Worm (Caenorhabditis elegans) whole organism, L4 larva: ENCODE results near the gene R09H10.7.
A peak's percentile ranks its signal among the peaks of the same experiment; 100 is the strongest.
"Not testable (repeated sequence)": the region's sequence is repeated elsewhere in the genome, so short reads cannot be mapped to it uniquely, and the experiment has no call there.

Experiments
- D1046.2 ChIP-seq: fragments of 200-800 bp; sonication (Bioruptor generic); IDR thresholded peaks from 2 replicates; pipeline ENCODE4 v1.3.6; 2022; ENCODE audit warnings: missing genetic modification characterization, missing compliant biosample characterization
- F10B5.3 ChIP-seq: sonication (generic microtip); optimal IDR thresholded peaks from 2 replicates; lab custom pipeline; 2016; ENCODE audit warnings: mild to moderate bottlenecking, missing genetic modification characterization, missing compliant biosample characterization
- F26F4.8 ChIP-seq: fragments of 200-800 bp; sonication (Bioruptor generic); conservative IDR thresholded peaks from 2 replicates; pipeline ENCODE4 v1.3.6; 2022; ENCODE audit warnings: missing genetic modification characterization, missing compliant biosample characterization
- F44E2.7 ChIP-seq: fragments of 200-800 bp; sonication (Bioruptor generic); IDR thresholded peaks from 2 replicates; pipeline ENCODE4 v2.1.2; 2022; ENCODE audit warnings: missing genetic modification characterization, missing compliant biosample characterization
- T26A8.4 ChIP-seq: fragments of 200-800 bp; sonication (Bioruptor generic); IDR thresholded peaks from 2 replicates; pipeline ENCODE4 v1.3.6; 2022; ENCODE audit warnings: missing genetic modification characterization, missing compliant biosample characterization
- Y105C5A.15 ChIP-seq: fragments of 200-800 bp; sonication (Bioruptor generic); IDR thresholded peaks from 2 replicates; pipeline ENCODE4 v1.3.6; 2022; ENCODE audit warnings: missing genetic modification characterization, missing compliant biosample characterization
- Y48G9A.11 ChIP-seq: fragments of 200-800 bp; sonication (Bioruptor generic); IDR thresholded peaks from 2 replicates; pipeline ENCODE4 v1.3.6; 2022; ENCODE audit warnings: missing genetic modification reagents, missing genetic modification characterization, missing compliant biosample characterization
- ZK337.2 ChIP-seq: fragments of 200-800 bp; sonication (Bioruptor generic); IDR thresholded peaks from 2 replicates; pipeline ENCODE4 v1.3.6; 2022; ENCODE audit warnings: missing genetic modification reagents, missing genetic modification characterization, missing compliant biosample characterization
- aha-1 ChIP-seq: fragments of 150-350 bp; peaks from one replicate; lab custom pipeline; 2014; ENCODE audit warnings: missing biosample characterization, missing genetic modification characterization
- arid-1 ChIP-seq: fragments of 200-800 bp; sonication (Bioruptor generic); conservative IDR thresholded peaks from 2 replicates; pipeline ENCODE4 v1.3.6; 2022; ENCODE audit warnings: missing genetic modification reagents, missing genetic modification characterization, missing compliant biosample characterization
- ceh-44 ChIP-seq: fragments of 200-800 bp; sonication (Bioruptor generic); IDR thresholded peaks from 2 replicates; pipeline ENCODE4 v1.3.6; 2022; ENCODE audit warnings: missing genetic modification reagents, missing genetic modification characterization, missing compliant biosample characterization
- ctbp-1 ChIP-seq: fragments of 200-800 bp; sonication (Bioruptor generic); IDR thresholded peaks from 2 replicates; pipeline ENCODE4 v1.3.6; 2022; ENCODE audit warnings: missing genetic modification reagents, missing genetic modification characterization, missing compliant biosample characterization
- daf-16 ChIP-seq, 3 experiments: sonication (generic microtip); optimal IDR thresholded peaks; 2 replicates each; lab custom pipeline; 2016 to 2017; ENCODE audit warnings: missing genetic modification characterization in 3 of 3, missing genetic modification reagents in 3 of 3, mild to moderate bottlenecking in 2 of 3, missing compliant biosample characterization in 2 of 3, missing biosample characterization in 1 of 3, moderate library complexity in 1 of 3
- dmd-6 ChIP-seq: fragments of 200-800 bp; sonication (Bioruptor generic); IDR thresholded peaks from 2 replicates; pipeline ENCODE4 v1.3.6; 2022; ENCODE audit warnings: missing genetic modification reagents, missing genetic modification characterization, missing compliant biosample characterization
- dmd-8 ChIP-seq: fragments of 200-800 bp; sonication (Bioruptor generic); IDR thresholded peaks from 2 replicates; pipeline ENCODE4 v1.3.6; 2022; ENCODE audit warnings: missing genetic modification characterization, missing compliant biosample characterization
- dve-1 ChIP-seq: sonication (generic microtip); optimal IDR thresholded peaks from 2 replicates; lab custom pipeline; 2017; ENCODE audit warnings: antibody characterized with exemption, mild to moderate bottlenecking, missing genetic modification characterization, missing compliant biosample characterization; ENCODE audit not compliant: insufficient read depth
- fos-1 ChIP-seq: fragments of 150-350 bp; optimal IDR thresholded peaks from 2 replicates; lab custom pipeline; 2014; ENCODE audit warnings: missing biosample characterization, missing genetic modification characterization
- hlh-11 ChIP-seq: fragments of 200-800 bp; sonication (Bioruptor generic); optimal IDR thresholded peaks from 2 replicates; lab custom pipeline; 2018; ENCODE audit warnings: mild to moderate bottlenecking, missing genetic modification characterization, missing compliant biosample characterization
- lim-7 ChIP-seq: fragments of 200-800 bp; sonication (Bioruptor generic); IDR thresholded peaks from 2 replicates; pipeline ENCODE4 v1.3.6; 2022; ENCODE audit warnings: missing genetic modification characterization, missing compliant biosample characterization
- lin-1 ChIP-seq: fragments of 200-800 bp; sonication (Bioruptor generic); IDR thresholded peaks from 2 replicates; pipeline ENCODE4 v1.3.6; 2022; ENCODE audit warnings: missing genetic modification reagents, missing genetic modification characterization, missing compliant biosample characterization
- lin-29 ChIP-seq: fragments of 200-800 bp; sonication (Bioruptor generic); IDR thresholded peaks from 2 replicates; pipeline ENCODE4 v1.3.6; 2022; ENCODE audit warnings: missing genetic modification reagents, missing genetic modification characterization, missing compliant biosample characterization
- madf-5 ChIP-seq, 2 experiments: fragments of 200-800 bp; sonication (Bioruptor generic); IDR thresholded peaks; 2 replicates each; pipeline ENCODE4 v1.3.6; 2022; ENCODE audit warnings: missing compliant biosample characterization in 2 of 2, missing genetic modification characterization in 2 of 2
- madf-9 ChIP-seq: fragments of 200-800 bp; sonication (Bioruptor generic); conservative IDR thresholded peaks from 2 replicates; pipeline ENCODE4 v1.3.6; 2022; ENCODE audit warnings: missing genetic modification reagents, missing genetic modification characterization, missing compliant biosample characterization
- mdt-29 ChIP-seq: fragments of 200-800 bp; sonication (Bioruptor generic); IDR thresholded peaks from 2 replicates; pipeline ENCODE4 v1.3.6; 2022; ENCODE audit warnings: missing genetic modification reagents, missing genetic modification characterization, missing compliant biosample characterization
- mxl-2 ChIP-seq: fragments of 200-800 bp; sonication (Bioruptor generic); conservative IDR thresholded peaks from 2 replicates; pipeline ENCODE4 v1.3.6; 2022; ENCODE audit warnings: missing genetic modification reagents, missing genetic modification characterization, missing compliant biosample characterization
- nhr-10 ChIP-seq: fragments of 150-350 bp; optimal IDR thresholded peaks from 2 replicates; lab custom pipeline; 2014; ENCODE audit warnings: missing biosample characterization, missing genetic modification characterization
- nhr-28 ChIP-seq: fragments of 150-350 bp; optimal IDR thresholded peaks from 2 replicates; lab custom pipeline; 2014; ENCODE audit warnings: missing biosample characterization, missing genetic modification characterization
- nhr-41 ChIP-seq: fragments of 200-800 bp; sonication (Bioruptor generic); IDR thresholded peaks from 2 replicates; pipeline ENCODE4 v1.3.6; 2022; ENCODE audit warnings: missing genetic modification reagents, missing genetic modification characterization, missing compliant biosample characterization
- nhr-77 ChIP-seq: fragments of 150-350 bp; optimal IDR thresholded peaks from 2 replicates; lab custom pipeline; 2014; ENCODE audit warnings: missing biosample characterization, missing genetic modification characterization
- pha-4 ChIP-seq, 2 experiments: fragments of 150-350 bp in 1 of 2; fragments of 200-800 bp in 1 of 2; sonication (Bioruptor generic) in 1 of 2; IDR thresholded peaks in 1 of 2; optimal IDR thresholded peaks in 1 of 2; 2 replicates each; pipeline versions ENCODE4 v1.3.6 to Lab custom; 2014 to 2022; ENCODE audit warnings: missing genetic modification characterization in 2 of 2, missing genetic modification reagents in 2 of 2, missing biosample characterization in 1 of 2, missing compliant biosample characterization in 1 of 2
- php-3 ChIP-seq: fragments of 200-800 bp; sonication (Bioruptor generic); IDR thresholded peaks from 2 replicates; pipeline ENCODE4 v1.3.6; 2022; ENCODE audit warnings: missing genetic modification reagents, missing genetic modification characterization, missing compliant biosample characterization
- pqm-1 ChIP-seq: sonication (generic microtip); optimal IDR thresholded peaks from 2 replicates; lab custom pipeline; 2017; ENCODE audit warnings: missing biosample characterization, missing genetic modification characterization
- saeg-2 ChIP-seq: fragments of 200-800 bp; sonication (Bioruptor generic); IDR thresholded peaks from 2 replicates; pipeline ENCODE4 v1.3.6; 2022; ENCODE audit warnings: missing genetic modification reagents, missing genetic modification characterization, missing compliant biosample characterization
- skn-1 ChIP-seq: fragments of 150-350 bp; optimal IDR thresholded peaks from 2 replicates; lab custom pipeline; 2014; ENCODE audit warnings: missing biosample characterization, missing genetic modification characterization
- snpc-1.2 ChIP-seq: fragments of 200-800 bp; sonication (Bioruptor generic); IDR thresholded peaks from 2 replicates; pipeline ENCODE4 v1.3.6; 2022; ENCODE audit warnings: missing genetic modification reagents, missing genetic modification characterization, missing compliant biosample characterization
- tra-1 ChIP-seq: fragments of 200-800 bp; sonication (Bioruptor generic); IDR thresholded peaks from 2 replicates; pipeline ENCODE4 v1.3.6; 2022; ENCODE audit warnings: missing genetic modification reagents, missing genetic modification characterization, missing compliant biosample characterization
- unc-62 ChIP-seq, 3 experiments: fragments of 150-350 bp in 1 of 3; sonication (generic microtip); optimal IDR thresholded peaks in 2 of 3; peaks in 1 of 3; 1 replicate in 1 of 3; 2 replicates in 2 of 3; lab custom pipeline; 2014 to 2017; ENCODE audit warnings: missing biosample characterization in 3 of 3, missing genetic modification characterization in 3 of 3, missing genetic modification reagents in 3 of 3, missing genotype in 1 of 3
- vab-7 ChIP-seq: fragments of 200-800 bp; sonication (Bioruptor generic); IDR thresholded peaks from 2 replicates; pipeline ENCODE4 v1.3.6; 2022; ENCODE audit warnings: missing genetic modification reagents, missing genetic modification characterization, missing compliant biosample characterization
- ztf-11 ChIP-seq: fragments of 150-350 bp; optimal IDR thresholded peaks from 2 replicates; lab custom pipeline; 2014; ENCODE audit warnings: missing biosample characterization, missing genetic modification characterization

Gene R09H10.7

ce11 chrIV:10638977-10639376 is 18.1 kb downstream of the R09H10.7 start, which contains the start of gene F56C4.2:
F56C4.2 (plus strand) TSS chrIV:10639277.
- TF ChIP-seq aha-1 (tag; lab: Kevin White, UChicago) = peak; percentile 65
- TF ChIP-seq ZK337.2 (GFP tag; lab: Robert Waterston, UW) = no peak

ce11 chrIV:10654047-10654446 is 33.1 kb downstream of the R09H10.7 start, which contains the start of gene glb-19:
glb-19 (minus strand) TSS chrIV:10654147.
- not testable (repeated sequence) for TF ChIP-seq lin-29 (GFP tag; lab: Robert Waterston, UW); tra-1 (GFP tag; lab: Robert Waterston, UW); skn-1 (tag; lab: Kevin White, UChicago)
- TF ChIP-seq, all 104 proteins: peak for 0; not testable (repeated sequence) for 104

- no peak for TF ChIP-seq ztf-11 (tag; lab: Kevin White, UChicago)
- TF ChIP-seq dmd-6 (GFP tag; lab: Robert Waterston, UW) = peak; percentile 44; the same call in 1 of the 2 replicates
- no peak for TF ChIP-seq lin-29 (GFP tag; lab: Robert Waterston, UW)
- no peak for TF ChIP-seq F10B5.3 (tag; lab: Kevin White, UChicago)
- TF ChIP-seq pqm-1 (tag; lab: Kevin White, UChicago) = peak; percentile 80
- no peak for TF ChIP-seq fos-1 (tag; lab: Kevin White, UChicago)
- TF ChIP-seq nhr-10 (tag; lab: Kevin White, UChicago) = no peak
- no peak for TF ChIP-seq madf-5 (GFP tag; IDR thresholded peaks at IDR 0.05; lab: Robert Waterston, UW)
- peak; percentile 35 for TF ChIP-seq dve-1
- TF ChIP-seq nhr-77 (tag; lab: Kevin White, UChicago) = peak; percentile 21
- peak; percentile 18 for TF ChIP-seq hlh-11 (tag; lab: Kevin White, UChicago)
- peak; percentile 40 for TF ChIP-seq nhr-28 (tag; lab: Kevin White, UChicago)
- no peak for TF ChIP-seq daf-16 (GFP tag; optimal IDR thresholded peaks at IDR 0.05; lab: Kevin White, UChicago)
- TF ChIP-seq daf-16 (tag; optimal IDR thresholded peaks at IDR 0.05; lab: Kevin White, UChicago) = peak; percentile 48
- no peak for TF ChIP-seq snpc-1.2 (GFP tag; lab: Robert Waterston, UW)
- TF ChIP-seq unc-62 (GFP tag; optimal IDR thresholded peaks at IDR 0.05 in 1 of 2; lab: Kevin White, UChicago) = peak in 1 of 2 experiments; percentile 89
- no peak for TF ChIP-seq unc-62 (tag; optimal IDR thresholded peaks at IDR 0.05; lab: Kevin White, UChicago)
- TF ChIP-seq, all 104 proteins: peak for 8
These were observed 35.9 kb downstream of the R09H10.7 start, which contains the start of gene K08C7.1 for ce11 chrIV:10656770-10657323. K08C7.1 (plus strand) TSS chrIV:10656812.

ce11 chrIV:10658366-10658765 is 37.5 kb downstream of the R09H10.7 start:
- TF ChIP-seq saeg-2 (GFP tag; lab: Robert Waterston, UW) = 0 out of 2 replicates have a peak, but pooled peaks have one; percentile 35
- peak; percentile 51; the same call in 1 of the 2 replicates for TF ChIP-seq mxl-2 (GFP tag; lab: Robert Waterston, UW)
- peak; percentile 66 for TF ChIP-seq T26A8.4 (GFP tag; lab: Robert Waterston, UW)
- TF ChIP-seq madf-9 (GFP tag; lab: Robert Waterston, UW) = 0 out of 2 replicates have a peak, but pooled peaks have one; percentile 18
- TF ChIP-seq nhr-41 (GFP tag; lab: Robert Waterston, UW) = peak; percentile 80; the same call in 1 of the 2 replicates
- TF ChIP-seq dmd-8 (GFP tag; lab: Robert Waterston, UW) = peak; percentile 97
- TF ChIP-seq pha-4 (GFP tag; IDR thresholded peaks at IDR 0.05; lab: Robert Waterston, UW) = peak; percentile 61; the same call in 1 of the 2 replicates
- not testable (repeated sequence) for TF ChIP-seq pha-4 (tag; optimal IDR thresholded peaks at IDR 0.05; lab: Kevin White, UChicago)
- TF ChIP-seq madf-5 (GFP tag; IDR thresholded peaks at IDR 0.05; lab: Robert Waterston, UW) = 0 out of 4 replicates have a peak, but pooled peaks of 1 of the 2 experiments have one; percentile 42
- TF ChIP-seq tra-1 (GFP tag; lab: Robert Waterston, UW) = peak; percentile 70
- 0 out of 2 replicates have a peak, but pooled peaks have one; percentile 13 for TF ChIP-seq dmd-6 (GFP tag; lab: Robert Waterston, UW)
- 0 out of 2 replicates have a peak, but pooled peaks have one; percentile 40 for TF ChIP-seq lin-1 (GFP tag; lab: Robert Waterston, UW)
- 0 out of 2 replicates have a peak, but pooled peaks have one; percentile 70 for TF ChIP-seq D1046.2 (GFP tag; lab: Robert Waterston, UW)
- peak; percentile 83 for TF ChIP-seq F26F4.8
- peak; percentile 85 for TF ChIP-seq arid-1
- TF ChIP-seq Y105C5A.15 = peak; percentile 80
- TF ChIP-seq Y48G9A.11 = peak; percentile 65
- TF ChIP-seq mdt-29 (GFP tag; lab: Robert Waterston, UW) = 0 out of 2 replicates have a peak, but pooled peaks have one; percentile 37
- peak; percentile 71 for TF ChIP-seq ceh-44 (GFP tag; lab: Robert Waterston, UW)
- peak; percentile 94 for TF ChIP-seq snpc-1.2 (GFP tag; lab: Robert Waterston, UW)
- TF ChIP-seq ctbp-1 (GFP tag; lab: Robert Waterston, UW) = peak; percentile 78
- 0 out of 2 replicates have a peak, but pooled peaks have one; percentile 42 for TF ChIP-seq php-3
- peak; percentile 83; the same call in 1 of the 2 replicates for TF ChIP-seq F44E2.7 (GFP tag; lab: Robert Waterston, UW)
- peak; percentile 71 for TF ChIP-seq lim-7 (GFP tag; lab: Robert Waterston, UW)
- TF ChIP-seq vab-7 (GFP tag; lab: Robert Waterston, UW) = peak; percentile 65
- TF ChIP-seq, all 104 proteins: peak for 24; not testable (repeated sequence) for 80
